Fruit fly (Drosophila melanogaster) whole organism, embryonic: Measurements from ENCODE around the gene CG32079.
A peak's percentile ranks its signal among the peaks of the same experiment; 100 is the strongest.

Experiments used
- Asciz ChIP-seq: fragments of 200-800 bp; sonication (Bioruptor generic); optimal IDR thresholded peaks from 2 replicates; lab custom pipeline; 2017; ENCODE audit warnings: missing biosample characterization, mild to moderate bottlenecking, missing genetic modification characterization, missing genetic modification reagents
- Bgb ChIP-seq: fragments of 200-800 bp; sonication (Bioruptor generic); IDR thresholded peaks from 2 replicates; pipeline ENCODE4 v1.3.6; 2022; ENCODE audit warnings: missing biosample characterization, missing genetic modification characterization; ENCODE audit not compliant: partially characterized antibody
- CG10366 ChIP-seq: fragments of 200-800 bp; sonication (Bioruptor generic); IDR thresholded peaks from 2 replicates; pipeline ENCODE4 v1.3.6; 2022; ENCODE audit warnings: missing biosample characterization, missing genetic modification characterization
- CG12391 ChIP-seq: fragments of 200-800 bp; sonication (Bioruptor generic); optimal IDR thresholded peaks from 3 replicates; lab custom pipeline; 2018; ENCODE audit warnings: missing biosample characterization, mild to moderate bottlenecking, missing genetic modification characterization, moderate library complexity
- CG1602 ChIP-seq: fragments of 200-800 bp; sonication (Bioruptor generic); optimal IDR thresholded peaks from 3 replicates; lab custom pipeline; 2016; ENCODE audit warnings: missing biosample characterization, missing genetic modification characterization
- CG17359 ChIP-seq: fragments of 200-800 bp; sonication (Bioruptor generic); optimal IDR thresholded peaks from 3 replicates; lab custom pipeline; 2018; ENCODE audit warnings: missing biosample characterization, mild to moderate bottlenecking, missing genetic modification characterization, moderate library complexity
- CG17385 ChIP-seq: fragments of 200-800 bp; sonication (Bioruptor generic); optimal IDR thresholded peaks from 3 replicates; lab custom pipeline; 2018; ENCODE audit warnings: missing biosample characterization, mild to moderate bottlenecking, missing genetic modification characterization
- CG2199 ChIP-seq: fragments of 200-800 bp; sonication (Bioruptor generic); IDR thresholded peaks from 3 replicates; pipeline ENCODE4 v1.3.6; 2022; ENCODE audit warnings: missing biosample characterization, missing genetic modification characterization
- CG2678 ChIP-seq: fragments of 200-800 bp; sonication (Bioruptor generic); optimal IDR thresholded peaks from 3 replicates; lab custom pipeline; 2019; ENCODE audit warnings: missing biosample characterization, mild to moderate bottlenecking, missing genetic modification characterization, moderate library complexity
- CG2889 ChIP-seq: fragments of 200-800 bp; sonication (Bioruptor generic); IDR thresholded peaks from 3 replicates; pipeline ENCODE4 v1.3.6; 2022; ENCODE audit warnings: missing biosample characterization, missing genetic modification characterization
- CG31224 ChIP-seq: fragments of 200-800 bp; sonication (Bioruptor generic); IDR thresholded peaks from 2 replicates; pipeline ENCODE4 v1.3.6; 2022; ENCODE audit warnings: missing biosample characterization, missing genetic modification characterization
- CG32532 ChIP-seq: fragments of 200-800 bp; sonication (Bioruptor generic); IDR thresholded peaks from 2 replicates; pipeline ENCODE4 v1.3.6; 2022; ENCODE audit warnings: missing biosample characterization, missing genetic modification characterization
- CG34376 ChIP-seq: fragments of 200-800 bp; sonication (Bioruptor generic); optimal IDR thresholded peaks from 2 replicates; lab custom pipeline; 2018; ENCODE audit warnings: missing biosample characterization, mild to moderate bottlenecking, missing genetic modification characterization
- CG34422 ChIP-seq: fragments of 200-800 bp; sonication (Bioruptor generic); IDR thresholded peaks from 3 replicates; pipeline ENCODE4 v1.3.6; 2022; ENCODE audit warnings: missing biosample characterization, missing genetic modification characterization
- CG3838 ChIP-seq: fragments of 200-800 bp; sonication (Bioruptor generic); optimal IDR thresholded peaks from 3 replicates; lab custom pipeline; 2016; ENCODE audit warnings: missing biosample characterization, missing genetic modification characterization
- CG6791 ChIP-seq: fragments of 200-800 bp; sonication (Bioruptor generic); IDR thresholded peaks from 3 replicates; pipeline ENCODE4 v1.3.6; 2022; ENCODE audit warnings: missing biosample characterization, missing genetic modification characterization; ENCODE audit not compliant: partially characterized antibody
- CG6854 ChIP-seq: fragments of 200-800 bp; sonication (Bioruptor generic); optimal IDR thresholded peaks from 3 replicates; lab custom pipeline; 2017; ENCODE audit warnings: missing biosample characterization, mild to moderate bottlenecking, missing genetic modification characterization
- CG8478 ChIP-seq: fragments of >200 bp; optimal IDR thresholded peaks from 2 replicates; lab custom pipeline; 2018
- CG9437 ChIP-seq: fragments of 200-800 bp; sonication (Bioruptor generic); optimal IDR thresholded peaks from 2 replicates; lab custom pipeline; 2018; ENCODE audit warnings: missing biosample characterization, mild to moderate bottlenecking, missing genetic modification characterization
- D ChIP-seq, 2 experiments: fragments of 200-800 bp in 1 of 2; fragments of >200 bp in 1 of 2; sonication (Bioruptor generic) in 1 of 2; optimal IDR thresholded peaks; 2 replicates in 1 of 2; 3 replicates in 1 of 2; lab custom pipeline; 2017; ENCODE audit warnings: mild to moderate bottlenecking in 1 of 2, missing biosample characterization in 1 of 2, missing genetic modification characterization in 1 of 2, missing genetic modification reagents in 1 of 2
- Dad ChIP-seq: fragments of 200-800 bp; sonication (Bioruptor generic); optimal IDR thresholded peaks from 3 replicates; lab custom pipeline; 2016; ENCODE audit warnings: missing biosample characterization, missing genetic modification characterization
- Deaf1 ChIP-seq: fragments of 200-800 bp; optimal IDR thresholded peaks from 3 replicates; lab custom pipeline; 2019; ENCODE audit warnings: missing biosample characterization, mild to moderate bottlenecking, missing genetic modification characterization, moderate library complexity
- Dfd ChIP-seq, 2 experiments: fragments of >200 bp; optimal IDR thresholded peaks; 2 replicates each; lab custom pipeline; 2017; ENCODE audit warnings: missing biosample characterization in 2 of 2, missing genetic modification characterization in 2 of 2
- E2f1 ChIP-seq: fragments of 200-800 bp; sonication (Bioruptor generic); IDR thresholded peaks from 2 replicates; pipeline ENCODE4 v1.3.6; 2022; ENCODE audit warnings: missing biosample characterization, missing genetic modification characterization
- Ets97D ChIP-seq: fragments of 200-800 bp; sonication (Bioruptor generic); optimal IDR thresholded peaks from 3 replicates; lab custom pipeline; 2016; ENCODE audit warnings: missing biosample characterization, missing genetic modification characterization
- HLH3B ChIP-seq: fragments of 200-800 bp; sonication (Bioruptor generic); IDR thresholded peaks from 2 replicates; pipeline ENCODE4 v1.3.6; 2022; ENCODE audit warnings: missing biosample characterization, missing genetic modification characterization
- Kr ChIP-seq: fragments of 200-800 bp; sonication (Bioruptor generic); optimal IDR thresholded peaks from 2 replicates; lab custom pipeline; 2017; ENCODE audit warnings: missing biosample characterization, mild to moderate bottlenecking, missing genetic modification characterization
- Lim3 ChIP-seq: fragments of 200-800 bp; sonication (Bioruptor generic); IDR thresholded peaks from 2 replicates; pipeline ENCODE4 v1.3.6; 2022; ENCODE audit warnings: missing biosample characterization, missing genetic modification characterization
- Nf-YA ChIP-seq: fragments of 200-800 bp; sonication (Bioruptor generic); IDR thresholded peaks from 2 replicates; pipeline ENCODE4 v1.3.6; 2022; ENCODE audit warnings: missing biosample characterization, missing genetic modification characterization
- PHDP ChIP-seq: fragments of 200-800 bp; sonication (Bioruptor generic); optimal IDR thresholded peaks from 3 replicates; lab custom pipeline; 2018; ENCODE audit warnings: missing biosample characterization, mild to moderate bottlenecking, missing genetic modification characterization, moderate library complexity
- Xbp1 ChIP-seq: fragments of 200-800 bp; sonication (Bioruptor generic); optimal IDR thresholded peaks from 3 replicates; lab custom pipeline; 2016; ENCODE audit warnings: missing biosample characterization, mild to moderate bottlenecking, missing genetic modification characterization
- cad ChIP-seq: fragments of >200 bp; optimal IDR thresholded peaks from 2 replicates; lab custom pipeline; 2017; ENCODE audit warnings: missing biosample characterization, missing genetic modification characterization
- cg ChIP-seq: fragments of 200-800 bp; sonication (Bioruptor generic); optimal IDR thresholded peaks from 3 replicates; lab custom pipeline; 2019; ENCODE audit warnings: missing biosample characterization, mild to moderate bottlenecking, missing genetic modification characterization, moderate library complexity
- crc ChIP-seq: fragments of 200-800 bp; sonication (Bioruptor generic); optimal IDR thresholded peaks from 2 replicates; lab custom pipeline; 2016; ENCODE audit warnings: missing biosample characterization, missing genetic modification characterization
- crol ChIP-seq: fragments of 200-800 bp; sonication (Bioruptor generic); IDR thresholded peaks from 2 replicates; pipeline ENCODE4 v1.3.6; 2022; ENCODE audit warnings: missing biosample characterization, missing genetic modification characterization
- disco-r ChIP-seq: fragments of 200-800 bp; sonication (Bioruptor generic); optimal IDR thresholded peaks from 2 replicates; lab custom pipeline; 2016; ENCODE audit warnings: missing biosample characterization, missing genetic modification characterization
- gfzf ChIP-seq: fragments of 200-800 bp; sonication (Bioruptor generic); optimal IDR thresholded peaks from 2 replicates; lab custom pipeline; 2016; ENCODE audit warnings: missing biosample characterization, mild to moderate bottlenecking, missing genetic modification characterization, moderate library complexity
- hbn ChIP-seq: fragments of 200-800 bp; sonication (Bioruptor generic); IDR thresholded peaks from 2 replicates; pipeline ENCODE4 v1.3.6; 2022; ENCODE audit warnings: missing biosample characterization, missing genetic modification characterization; ENCODE audit not compliant: partially characterized antibody
- lola ChIP-seq, 3 experiments: fragments of >200 bp in 2 of 3; fragments of 200-800 bp in 1 of 3; sonication (Bioruptor generic) in 1 of 3; optimal IDR thresholded peaks; 2 replicates each; lab custom pipeline; 2017 to 2019; ENCODE audit warnings: missing biosample characterization in 3 of 3, missing genetic modification characterization in 3 of 3, mild to moderate bottlenecking in 1 of 3, moderate library complexity in 1 of 3
- nerfin-1 ChIP-seq: fragments of 200-800 bp; sonication (Bioruptor generic); optimal IDR thresholded peaks from 3 replicates; lab custom pipeline; 2019; ENCODE audit warnings: missing biosample characterization, mild to moderate bottlenecking, missing genetic modification characterization, moderate library complexity
- nerfin-2 ChIP-seq: fragments of 200-800 bp; sonication (Bioruptor generic); IDR thresholded peaks from 2 replicates; pipeline ENCODE4 v1.3.6; 2022; ENCODE audit warnings: missing biosample characterization, missing genetic modification characterization; ENCODE audit not compliant: partially characterized antibody
- nmo ChIP-seq: fragments of 200-800 bp; sonication (Bioruptor generic); optimal IDR thresholded peaks from 2 replicates; lab custom pipeline; 2018; ENCODE audit warnings: missing biosample characterization, mild to moderate bottlenecking, missing genetic modification characterization, moderate library complexity
- oc ChIP-seq: fragments of 200-800 bp; sonication (Bioruptor generic); optimal IDR thresholded peaks from 2 replicates; lab custom pipeline; 2018; ENCODE audit warnings: missing biosample characterization, mild to moderate bottlenecking, missing genetic modification characterization, moderate library complexity
- p53 ChIP-seq: fragments of 200-800 bp; sonication (Bioruptor generic); optimal IDR thresholded peaks from 2 replicates; lab custom pipeline; 2016; ENCODE audit warnings: missing biosample characterization, missing genetic modification characterization
- schlank ChIP-seq: fragments of 200-800 bp; sonication (Bioruptor generic); optimal IDR thresholded peaks from 2 replicates; lab custom pipeline; 2018; ENCODE audit warnings: missing biosample characterization, mild to moderate bottlenecking, missing genetic modification characterization
- sens ChIP-seq: fragments of 200-800 bp; sonication (Bioruptor generic); peaks from one replicate; lab custom pipeline; 2016; ENCODE audit warnings: missing biosample characterization, missing genetic modification characterization
- so ChIP-seq: fragments of 200-800 bp; sonication (Bioruptor generic); IDR thresholded peaks from 3 replicates; pipeline ENCODE4 v1.3.6; 2022; ENCODE audit warnings: missing biosample characterization, missing genetic modification characterization
- sqz ChIP-seq: fragments of 200-800 bp; sonication (Bioruptor generic); optimal IDR thresholded peaks from 3 replicates; lab custom pipeline; 2018; ENCODE audit warnings: missing biosample characterization, mild to moderate bottlenecking, missing genetic modification characterization
- toy ChIP-seq: fragments of 200-800 bp; sonication (Bioruptor generic); IDR thresholded peaks from 2 replicates; pipeline ENCODE4 v1.3.6; 2022; ENCODE audit warnings: missing biosample characterization, missing genetic modification characterization
- yki ChIP-seq: fragments of >200 bp; optimal IDR thresholded peaks from 3 replicates; lab custom pipeline; 2018

The CG32079 gene

dm6 chr3L:11010410-11010827 is 14.9 kb upstream of the CG32079 start (continued):
- TF ChIP-seq Nf-YA (GFP tag; lab: Robert Waterston, UW) (peak; percentile 84), D (optimal IDR thresholded peaks at IDR 0.05; lab: Kevin White, UChicago) (peak; percentile 78), D (GFP tag; optimal IDR thresholded peaks at IDR 0.05; lab: Kevin White, UChicago) (no peak), Ets97D (GFP tag; lab: Kevin White, UChicago) (no peak), oc (tag; lab: Kevin White, UChicago) (peak; percentile 3), yki (peak; percentile 98), lola (GFP tag; optimal IDR thresholded peaks at IDR 0.05; lab: Kevin White, UChicago) (peak in 1 of 3 experiments; percentile 69), CG6854 (GFP tag; lab: Kevin White, UChicago) (no peak), so (0 out of 3 replicates have a peak, but pooled peaks have one; percentile 63), Deaf1 (tag; lab: Kevin White, UChicago) (peak; percentile 80), CG2678 (tag; lab: Kevin White, UChicago) (peak; percentile 11), CG32532 (GFP tag; lab: Robert Waterston, UW) (peak; percentile 53; the same call in 1 of the 2 replicates), nmo (GFP tag; lab: Kevin White, UChicago) (peak; percentile 78), toy (GFP tag; lab: Robert Waterston, UW) (no peak), CG8478 (lab: Kevin White, UChicago) (peak; percentile 99), CG34376 (peak; percentile 33), sqz (GFP tag; lab: Kevin White, UChicago) (peak; percentile 98), crol (GFP tag; lab: Robert Waterston, UW) (peak; percentile 41; the same call in 1 of the 2 replicates), CG6791 (GFP tag; lab: Robert Waterston, UW) (peak; percentile 62; the same call in 2 of the 3 replicates), CG9437 (GFP tag; lab: Kevin White, UChicago) (peak; percentile 9), PHDP (peak; percentile 3), CG17385 (GFP tag; lab: Kevin White, UChicago) (peak; percentile 34), CG17359 (peak; percentile 0), CG2199 (GFP tag; lab: Robert Waterston, UW) (peak; percentile 73; the same call in 1 of the 3 replicates), Dfd (GFP tag; optimal IDR thresholded peaks at IDR 0.05; lab: Kevin White, UChicago) (peak in 1 of 2 experiments; percentile 44), CG3838 (GFP tag; lab: Kevin White, UChicago) (no peak), CG34422 (GFP tag; lab: Robert Waterston, UW) (peak; percentile 75; the same call in 1 of the 3 replicates)

- TF ChIP-seq cad (GFP tag; lab: Kevin White, UChicago) (no peak), gfzf (GFP tag; lab: Kevin White, UChicago) (no peak), schlank (tag; lab: Kevin White, UChicago) (no peak), Lim3 (GFP tag; lab: Robert Waterston, UW) (no peak), hbn (no peak), nerfin-1 (peak; percentile 100), Asciz (no peak), CG2889 (GFP tag; lab: Robert Waterston, UW) (no peak), Kr (GFP tag; lab: Kevin White, UChicago) (no peak), E2f1 (GFP tag; lab: Robert Waterston, UW) (no peak), nerfin-2 (peak; percentile 61; the same call in 1 of the 2 replicates), HLH3B (GFP tag; lab: Robert Waterston, UW) (no peak), cg (GFP tag; lab: Kevin White, UChicago) (no peak), p53 (GFP tag; lab: Kevin White, UChicago) (no peak), Bgb (GFP tag; lab: Robert Waterston, UW) (peak; percentile 76; the same call in 1 of the 2 replicates), Xbp1 (GFP tag; lab: Kevin White, UChicago) (no peak), CG12391 (tag; lab: Kevin White, UChicago) (no peak), CG31224 (no peak), sens (GFP tag; lab: Kevin White, UChicago) (no peak), crc (GFP tag; lab: Kevin White, UChicago) (no peak), CG1602 (GFP tag; lab: Kevin White, UChicago) (no peak), CG10366 (GFP tag; lab: Robert Waterston, UW) (no peak), disco-r (no peak), Dad (GFP tag; lab: Kevin White, UChicago) (no peak)
Observed at dm6 chr3L:11011610-11012202, 13.7 kb upstream of the CG32079 start.
